Fruit fly (Drosophila melanogaster) whole organism, adult: ENCODE measurements around the gene Nf1.

Experiments used
- CG11617 ChIP-seq: fragments of 200-800 bp; sonication (Bioruptor generic); optimal IDR thresholded peaks from 2 replicates; lab custom pipeline; 2017; ENCODE audit warnings: mild to moderate bottlenecking, missing biosample characterization, missing genetic modification reagents, missing genetic modification characterization
- CG12768 ChIP-seq: fragments of 200-800 bp; sonication (Bioruptor generic); optimal IDR thresholded peaks from 2 replicates; lab custom pipeline; 2017; ENCODE audit warnings: missing biosample characterization, missing genetic modification characterization, mild to moderate bottlenecking, moderate library complexity, missing genetic modification reagents
- CG14711 ChIP-seq: fragments of 200-800 bp; sonication (Bioruptor generic); optimal IDR thresholded peaks from 2 replicates; lab custom pipeline; 2018; ENCODE audit warnings: missing biosample characterization, mild to moderate bottlenecking, missing genetic modification characterization, moderate library complexity
- CG1620 ChIP-seq: fragments of 200-800 bp; sonication (Bioruptor generic); optimal IDR thresholded peaks from 2 replicates; lab custom pipeline; 2016; ENCODE audit warnings: missing biosample characterization, missing genetic modification characterization
- CG33017 ChIP-seq: fragments of 200-800 bp; sonication (Bioruptor generic); optimal IDR thresholded peaks from 2 replicates; lab custom pipeline; 2018; ENCODE audit warnings: missing biosample characterization, mild to moderate bottlenecking, missing genetic modification characterization, moderate library complexity
- CG5204 ChIP-seq: fragments of 200-800 bp; sonication (Bioruptor generic); optimal IDR thresholded peaks from 2 replicates; lab custom pipeline; 2016; ENCODE audit warnings: missing biosample characterization, missing genetic modification characterization
- CG7045 ChIP-seq: fragments of 200-800 bp; sonication (Bioruptor generic); optimal IDR thresholded peaks from 2 replicates; lab custom pipeline; 2017; ENCODE audit warnings: missing biosample characterization, mild to moderate bottlenecking, missing genetic modification characterization
- CG7101 ChIP-seq: fragments of 200-800 bp; sonication (Bioruptor generic); optimal IDR thresholded peaks from 2 replicates; lab custom pipeline; 2018; ENCODE audit warnings: missing biosample characterization, mild to moderate bottlenecking, missing genetic modification characterization, moderate library complexity
- Clk ChIP-seq: fragments of 200-800 bp; sonication (Bioruptor generic); optimal IDR thresholded peaks from 2 replicates; lab custom pipeline; 2017; ENCODE audit warnings: missing biosample characterization, missing genetic modification characterization
- Crg-1 ChIP-seq: fragments of 200-800 bp; sonication (Bioruptor generic); optimal IDR thresholded peaks from 2 replicates; lab custom pipeline; 2016; ENCODE audit warnings: missing biosample characterization, missing genetic modification characterization
- Hr96 ChIP-seq: fragments of 200-800 bp; sonication (Bioruptor generic); optimal IDR thresholded peaks from 2 replicates; lab custom pipeline; 2016; ENCODE audit warnings: missing biosample characterization, missing genetic modification characterization
- Mnt ChIP-seq: fragments of 200-800 bp; sonication (Bioruptor generic); optimal IDR thresholded peaks from 2 replicates; lab custom pipeline; 2016; ENCODE audit warnings: missing biosample characterization, mild to moderate bottlenecking, missing genetic modification characterization
- bab1 ChIP-seq: fragments of 200-800 bp; sonication (Bioruptor generic); optimal IDR thresholded peaks from 3 replicates; lab custom pipeline; 2019; ENCODE audit warnings: missing biosample characterization, mild to moderate bottlenecking, missing genetic modification characterization, moderate library complexity
- cic ChIP-seq: fragments of 200-800 bp; sonication (Bioruptor generic); optimal IDR thresholded peaks from 2 replicates; lab custom pipeline; 2017; ENCODE audit warnings: missing biosample characterization, mild to moderate bottlenecking, missing genetic modification characterization, moderate library complexity
- cnc ChIP-seq, 2 experiments: fragments of >200 bp; optimal IDR thresholded peaks; 2 replicates each; lab custom pipeline; 2017
- kay ChIP-seq: fragments of 200-800 bp; sonication (Bioruptor generic); peaks from one replicate; lab custom pipeline; 2016; ENCODE audit warnings: missing biosample characterization, missing genetic modification characterization, borderline replicate concordance
- ovo ChIP-seq: fragments of 200-800 bp; sonication (Bioruptor generic); optimal IDR thresholded peaks from 2 replicates; lab custom pipeline; 2016; ENCODE audit warnings: missing biosample characterization, missing genetic modification characterization
- pad ChIP-seq: fragments of 200-800 bp; sonication (Bioruptor generic); optimal IDR thresholded peaks from 3 replicates; lab custom pipeline; 2017; ENCODE audit warnings: missing biosample characterization, missing genetic modification characterization, mild to moderate bottlenecking, moderate library complexity, missing genetic modification reagents
- tj ChIP-seq: fragments of 200-800 bp; sonication (Bioruptor generic); optimal IDR thresholded peaks from 3 replicates; lab custom pipeline; 2017; ENCODE audit warnings: missing biosample characterization, mild to moderate bottlenecking, missing genetic modification characterization, moderate library complexity
- toe ChIP-seq: fragments of 200-800 bp; sonication (Bioruptor generic); optimal IDR thresholded peaks from 2 replicates; lab custom pipeline; 2016; ENCODE audit warnings: missing biosample characterization, missing genetic modification characterization

The Nf1 gene

DNA sequence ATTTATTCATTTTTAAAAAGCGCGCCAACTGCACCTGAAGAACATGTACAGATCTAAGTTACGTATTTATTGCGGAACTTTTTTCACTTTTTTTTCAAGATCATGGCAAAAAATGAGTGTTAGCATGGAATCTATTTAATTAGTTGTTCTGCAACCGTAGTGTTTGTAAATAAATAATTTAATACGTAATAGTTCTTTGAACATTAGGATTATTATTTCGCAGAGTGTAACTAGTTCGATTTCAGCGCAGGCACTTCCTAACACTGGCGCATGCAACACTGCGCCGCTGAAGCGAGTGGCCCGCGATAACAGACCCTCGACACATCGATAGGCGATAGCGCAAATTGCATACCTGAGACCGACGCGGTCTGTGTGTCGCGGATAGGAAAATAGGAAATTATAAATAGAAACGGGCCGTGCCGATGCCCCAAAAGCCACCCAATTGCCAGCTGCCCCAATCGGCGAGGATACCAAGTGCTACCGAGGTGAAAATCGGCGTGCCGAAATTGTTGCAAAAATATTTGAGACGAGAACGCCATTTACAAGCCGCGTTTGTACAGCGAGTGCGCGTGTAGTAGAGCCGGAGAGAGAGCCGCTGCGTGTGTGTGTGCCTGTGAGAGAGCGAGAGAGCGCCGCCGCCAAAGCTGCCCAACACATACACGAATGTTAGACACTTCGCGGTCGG lies 58.7 kb downstream of the Nf1 start, which contains the start of gene gro:
TSS of gene gro (plus strand) at position 320 of the 685 bp plus-strand sequence.
- peak; percentile 80 for TF ChIP-seq CG5204
- no peak for TF ChIP-seq CG14711
- TF ChIP-seq pad: peak; percentile 65
- TF ChIP-seq toe: peak; percentile 88
- TF ChIP-seq CG7045 (GFP tag; lab: Kevin White, UChicago): peak; percentile 65
- TF ChIP-seq Mnt (GFP tag; lab: Kevin White, UChicago): peak; percentile 79
- no peak for TF ChIP-seq cic
- peak; percentile 91 for TF ChIP-seq kay (GFP tag; lab: Kevin White, UChicago)
- peak; percentile 74 for TF ChIP-seq Hr96 (GFP tag; lab: Kevin White, UChicago)
- TF ChIP-seq CG1620: peak; percentile 86
- TF ChIP-seq ovo (GFP tag; lab: Kevin White, UChicago): peak; percentile 79
- TF ChIP-seq bab1 (GFP tag; lab: Kevin White, UChicago): peak; percentile 62
- peak; percentile 68 for TF ChIP-seq CG7101
- TF ChIP-seq cnc (optimal IDR thresholded peaks at IDR 0.05; lab: Kevin White, UChicago): no peak
- TF ChIP-seq CG11617: peak; percentile 22
- peak; percentile 40 for TF ChIP-seq CG12768 (GFP tag; lab: Kevin White, UChicago)
- no peak for TF ChIP-seq tj (GFP tag; lab: Kevin White, UChicago)
- TF ChIP-seq Crg-1: peak; percentile 86
- TF ChIP-seq Clk (GFP tag; lab: Kevin White, UChicago): peak; percentile 68
- TF ChIP-seq CG33017: peak; percentile 60

DNA sequence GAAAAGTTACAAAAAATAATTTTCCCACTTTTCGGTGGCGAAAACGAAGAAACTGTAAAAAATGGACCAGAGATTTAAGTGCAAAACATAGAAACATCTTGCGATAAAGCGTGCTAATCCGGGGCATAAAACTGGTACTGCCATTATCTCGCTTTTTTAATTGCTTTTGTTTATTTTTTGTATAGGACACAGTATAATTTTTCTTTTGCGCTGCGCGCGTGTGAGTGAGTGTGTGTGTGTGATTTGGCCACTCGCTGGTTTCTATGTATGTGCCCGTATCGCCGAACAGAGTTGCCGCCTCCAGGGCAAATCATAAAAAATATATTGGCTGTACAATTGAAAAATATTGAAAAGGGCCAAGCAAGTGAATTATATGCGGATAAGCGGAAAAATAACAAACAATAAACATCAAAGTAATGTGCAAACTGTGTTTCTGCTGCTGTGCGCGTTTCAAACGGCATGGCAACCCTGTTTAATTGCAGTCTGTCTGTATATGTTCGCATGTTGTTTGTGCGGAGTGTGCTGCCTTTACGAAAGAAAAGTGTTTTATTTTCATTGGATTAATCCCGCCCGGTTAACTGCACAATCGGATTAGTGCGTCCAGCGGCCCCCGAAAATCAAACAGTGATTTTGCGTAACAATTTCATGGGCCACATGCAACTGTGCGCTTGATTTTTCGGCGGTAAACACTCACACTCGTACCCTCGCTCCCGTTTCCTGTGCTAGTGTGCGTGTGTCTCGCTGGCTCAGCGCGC lies 59.5 kb downstream of the Nf1 start:
- TF ChIP-seq CG11617: peak; percentile 95
- peak; percentile 92 for TF ChIP-seq CG7101
- no peak for TF ChIP-seq cnc (optimal IDR thresholded peaks at IDR 0.05; lab: Kevin White, UChicago)
- no peak for TF ChIP-seq kay (GFP tag; lab: Kevin White, UChicago)
- peak; percentile 90 for TF ChIP-seq CG33017
- peak; percentile 96 for TF ChIP-seq Hr96 (GFP tag; lab: Kevin White, UChicago)
- peak; percentile 82 for TF ChIP-seq Clk (GFP tag; lab: Kevin White, UChicago)
- peak; percentile 96 for TF ChIP-seq CG5204
- peak; percentile 81 for TF ChIP-seq tj (GFP tag; lab: Kevin White, UChicago)
- peak; percentile 91 for TF ChIP-seq Mnt (GFP tag; lab: Kevin White, UChicago)
- TF ChIP-seq CG1620: peak; percentile 87
- peak; percentile 100 for TF ChIP-seq CG14711
- TF ChIP-seq bab1 (GFP tag; lab: Kevin White, UChicago): peak; percentile 93
- TF ChIP-seq pad: peak; percentile 70
- peak; percentile 54 for TF ChIP-seq cic
- TF ChIP-seq ovo (GFP tag; lab: Kevin White, UChicago): peak; percentile 67
- TF ChIP-seq CG7045 (GFP tag; lab: Kevin White, UChicago): peak; percentile 93
- peak; percentile 93 for TF ChIP-seq CG12768 (GFP tag; lab: Kevin White, UChicago)
- peak; percentile 96 for TF ChIP-seq toe
- TF ChIP-seq Crg-1: peak; percentile 92
